Worm (Caenorhabditis elegans) whole organism, L4 larva: Measurements from ENCODE around the gene clec-212.
"Not testable (repeated sequence)": the region's sequence is repeated elsewhere in the genome, so short reads cannot be mapped to it uniquely, and the experiment has no call there.

Experiments used
- D1046.2 ChIP-seq: fragments of 200-800 bp; sonication (Bioruptor generic); IDR thresholded peaks from 2 replicates; pipeline ENCODE4 v1.3.6; 2022; ENCODE audit warnings: missing genetic modification characterization, missing compliant biosample characterization
- F26F4.8 ChIP-seq: fragments of 200-800 bp; sonication (Bioruptor generic); conservative IDR thresholded peaks from 2 replicates; pipeline ENCODE4 v1.3.6; 2022; ENCODE audit warnings: missing genetic modification characterization, missing compliant biosample characterization
- F44E2.7 ChIP-seq: fragments of 200-800 bp; sonication (Bioruptor generic); IDR thresholded peaks from 2 replicates; pipeline ENCODE4 v2.1.2; 2022; ENCODE audit warnings: missing genetic modification characterization, missing compliant biosample characterization
- Y105C5A.15 ChIP-seq: fragments of 200-800 bp; sonication (Bioruptor generic); IDR thresholded peaks from 2 replicates; pipeline ENCODE4 v1.3.6; 2022; ENCODE audit warnings: missing genetic modification characterization, missing compliant biosample characterization
- Y48G9A.11 ChIP-seq: fragments of 200-800 bp; sonication (Bioruptor generic); IDR thresholded peaks from 2 replicates; pipeline ENCODE4 v1.3.6; 2022; ENCODE audit warnings: missing genetic modification reagents, missing genetic modification characterization, missing compliant biosample characterization
- Y75B8A.6 ChIP-seq: fragments of 200-800 bp; sonication (Bioruptor generic); IDR thresholded peaks from 2 replicates; pipeline ENCODE4 v1.3.6; 2022; ENCODE audit warnings: missing genetic modification reagents, missing genetic modification characterization, missing compliant biosample characterization
- ZK337.2 ChIP-seq: fragments of 200-800 bp; sonication (Bioruptor generic); IDR thresholded peaks from 2 replicates; pipeline ENCODE4 v1.3.6; 2022; ENCODE audit warnings: missing genetic modification reagents, missing genetic modification characterization, missing compliant biosample characterization
- aha-1 ChIP-seq: fragments of 150-350 bp; peaks from one replicate; lab custom pipeline; 2014; ENCODE audit warnings: missing biosample characterization, missing genetic modification characterization
- arid-1 ChIP-seq: fragments of 200-800 bp; sonication (Bioruptor generic); conservative IDR thresholded peaks from 2 replicates; pipeline ENCODE4 v1.3.6; 2022; ENCODE audit warnings: missing genetic modification reagents, missing genetic modification characterization, missing compliant biosample characterization
- attf-4 ChIP-seq: sonication (generic microtip); optimal IDR thresholded peaks from 3 replicates; lab custom pipeline; 2017; ENCODE audit warnings: missing biosample characterization, missing genetic modification characterization
- ceh-20 ChIP-seq: fragments of 200-800 bp; sonication (Bioruptor generic); IDR thresholded peaks from 2 replicates; pipeline ENCODE4 v1.3.6; 2022; ENCODE audit warnings: missing genetic modification reagents, missing genetic modification characterization, missing compliant biosample characterization
- ceh-44 ChIP-seq: fragments of 200-800 bp; sonication (Bioruptor generic); IDR thresholded peaks from 2 replicates; pipeline ENCODE4 v1.3.6; 2022; ENCODE audit warnings: missing genetic modification reagents, missing genetic modification characterization, missing compliant biosample characterization
- dmd-8 ChIP-seq: fragments of 200-800 bp; sonication (Bioruptor generic); IDR thresholded peaks from 2 replicates; pipeline ENCODE4 v1.3.6; 2022; ENCODE audit warnings: missing genetic modification characterization, missing compliant biosample characterization
- dmd-9 ChIP-seq: fragments of 200-800 bp; sonication (Bioruptor generic); IDR thresholded peaks from 2 replicates; pipeline ENCODE4 v1.3.6; 2022; ENCODE audit warnings: missing genetic modification reagents, missing genetic modification characterization, missing compliant biosample characterization
- egl-27 ChIP-seq: sonication (generic microtip); optimal IDR thresholded peaks from 3 replicates; lab custom pipeline; 2017; ENCODE audit warnings: missing biosample characterization, missing genetic modification reagents, missing genetic modification characterization
- egl-43 ChIP-seq: fragments of 200-800 bp; sonication (Bioruptor generic); IDR thresholded peaks from 2 replicates; pipeline ENCODE4 v1.3.6; 2022; ENCODE audit warnings: missing genetic modification reagents, missing genetic modification characterization, missing compliant biosample characterization
- hif-1 ChIP-seq, 2 experiments: sonication (generic microtip); optimal IDR thresholded peaks; 2 replicates each; lab custom pipeline; 2016 to 2017; ENCODE audit warnings: missing compliant biosample characterization in 2 of 2, missing genetic modification characterization in 2 of 2, missing genetic modification reagents in 2 of 2, missing genotype in 2 of 2, mild to moderate bottlenecking in 1 of 2
- lim-7 ChIP-seq: fragments of 200-800 bp; sonication (Bioruptor generic); IDR thresholded peaks from 2 replicates; pipeline ENCODE4 v1.3.6; 2022; ENCODE audit warnings: missing genetic modification characterization, missing compliant biosample characterization
- lin-1 ChIP-seq: fragments of 200-800 bp; sonication (Bioruptor generic); IDR thresholded peaks from 2 replicates; pipeline ENCODE4 v1.3.6; 2022; ENCODE audit warnings: missing genetic modification reagents, missing genetic modification characterization, missing compliant biosample characterization
- lin-29 ChIP-seq: fragments of 200-800 bp; sonication (Bioruptor generic); IDR thresholded peaks from 2 replicates; pipeline ENCODE4 v1.3.6; 2022; ENCODE audit warnings: missing genetic modification reagents, missing genetic modification characterization, missing compliant biosample characterization
- lir-3 ChIP-seq: sonication (generic microtip); optimal IDR thresholded peaks from 2 replicates; lab custom pipeline; 2016; ENCODE audit warnings: mild to moderate bottlenecking, missing genetic modification characterization, missing compliant biosample characterization
- madf-5 ChIP-seq, 2 experiments: fragments of 200-800 bp; sonication (Bioruptor generic); IDR thresholded peaks; 2 replicates each; pipeline ENCODE4 v1.3.6; 2022; ENCODE audit warnings: missing compliant biosample characterization in 2 of 2, missing genetic modification characterization in 2 of 2
- madf-9 ChIP-seq: fragments of 200-800 bp; sonication (Bioruptor generic); conservative IDR thresholded peaks from 2 replicates; pipeline ENCODE4 v1.3.6; 2022; ENCODE audit warnings: missing genetic modification reagents, missing genetic modification characterization, missing compliant biosample characterization
- mdt-29 ChIP-seq: fragments of 200-800 bp; sonication (Bioruptor generic); IDR thresholded peaks from 2 replicates; pipeline ENCODE4 v1.3.6; 2022; ENCODE audit warnings: missing genetic modification reagents, missing genetic modification characterization, missing compliant biosample characterization
- mep-1 ChIP-seq: fragments of 150-350 bp; sonication (generic microtip); optimal IDR thresholded peaks from 3 replicates; lab custom pipeline; 2014; ENCODE audit warnings: missing biosample characterization, missing genetic modification characterization
- mxl-2 ChIP-seq: fragments of 200-800 bp; sonication (Bioruptor generic); conservative IDR thresholded peaks from 2 replicates; pipeline ENCODE4 v1.3.6; 2022; ENCODE audit warnings: missing genetic modification reagents, missing genetic modification characterization, missing compliant biosample characterization
- nhr-237 ChIP-seq: sonication (generic microtip); optimal IDR thresholded peaks from 2 replicates; lab custom pipeline; 2017; ENCODE audit warnings: missing biosample characterization, missing genetic modification characterization
- nhr-41 ChIP-seq: fragments of 200-800 bp; sonication (Bioruptor generic); IDR thresholded peaks from 2 replicates; pipeline ENCODE4 v1.3.6; 2022; ENCODE audit warnings: missing genetic modification reagents, missing genetic modification characterization, missing compliant biosample characterization
- nhr-42 ChIP-seq: fragments of 200-800 bp; sonication (Bioruptor generic); IDR thresholded peaks from 2 replicates; pipeline ENCODE4 v1.3.6; 2022; ENCODE audit warnings: missing genetic modification characterization, missing compliant biosample characterization
- nhr-76 ChIP-seq: fragments of 150-350 bp; optimal IDR thresholded peaks from 2 replicates; lab custom pipeline; 2014; ENCODE audit warnings: missing biosample characterization, missing genetic modification characterization
- pha-4 ChIP-seq, 2 experiments: fragments of 150-350 bp in 1 of 2; fragments of 200-800 bp in 1 of 2; sonication (Bioruptor generic) in 1 of 2; IDR thresholded peaks in 1 of 2; optimal IDR thresholded peaks in 1 of 2; 2 replicates each; pipeline versions ENCODE4 v1.3.6 to Lab custom; 2014 to 2022; ENCODE audit warnings: missing genetic modification characterization in 2 of 2, missing genetic modification reagents in 2 of 2, missing biosample characterization in 1 of 2, missing compliant biosample characterization in 1 of 2
- php-3 ChIP-seq: fragments of 200-800 bp; sonication (Bioruptor generic); IDR thresholded peaks from 2 replicates; pipeline ENCODE4 v1.3.6; 2022; ENCODE audit warnings: missing genetic modification reagents, missing genetic modification characterization, missing compliant biosample characterization
- snpc-1.2 ChIP-seq: fragments of 200-800 bp; sonication (Bioruptor generic); IDR thresholded peaks from 2 replicates; pipeline ENCODE4 v1.3.6; 2022; ENCODE audit warnings: missing genetic modification reagents, missing genetic modification characterization, missing compliant biosample characterization
- spr-3 ChIP-seq: fragments of 200-800 bp; sonication (Bioruptor generic); optimal IDR thresholded peaks from 2 replicates; lab custom pipeline; 2018; ENCODE audit warnings: mild to moderate bottlenecking, missing genetic modification characterization, missing compliant biosample characterization
- tra-1 ChIP-seq: fragments of 200-800 bp; sonication (Bioruptor generic); IDR thresholded peaks from 2 replicates; pipeline ENCODE4 v1.3.6; 2022; ENCODE audit warnings: missing genetic modification reagents, missing genetic modification characterization, missing compliant biosample characterization
- vab-7 ChIP-seq: fragments of 200-800 bp; sonication (Bioruptor generic); IDR thresholded peaks from 2 replicates; pipeline ENCODE4 v1.3.6; 2022; ENCODE audit warnings: missing genetic modification reagents, missing genetic modification characterization, missing compliant biosample characterization

Gene clec-212

ce11 chrV:7553873-7554362 is 16.3 kb downstream of the clec-212 start, which contains the start of gene ttr-10 (continued):
- TF ChIP-seq ceh-20 (GFP tag; lab: Robert Waterston, UW), result no peak
- TF ChIP-seq aha-1 (tag; lab: Kevin White, UChicago), result peak; percentile 1
- TF ChIP-seq spr-3 (GFP tag; lab: Kevin White, UChicago), result no peak

DNA sequence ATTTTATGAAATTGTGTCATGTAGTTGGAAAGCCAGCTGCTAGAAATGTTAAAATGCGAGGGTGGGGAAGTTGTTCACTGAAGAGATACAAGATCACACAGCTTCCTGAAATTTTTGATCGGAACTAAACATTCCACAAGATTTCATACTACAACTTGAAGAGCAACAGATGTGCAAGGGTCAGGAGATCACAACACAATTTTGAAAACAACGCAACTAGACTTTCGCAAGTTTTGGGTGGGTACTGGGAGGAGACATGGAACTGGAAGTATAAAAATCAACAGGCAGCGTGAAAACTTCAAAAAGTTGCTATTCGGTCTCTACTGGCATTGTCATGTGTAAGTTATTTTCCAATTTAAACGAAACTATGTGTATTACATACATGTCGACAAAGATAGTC is 18.4 kb downstream of the clec-212 start, which contains the start of gene F19F10.3:
Gene F19F10.3 (plus strand): TSS at position 301 of the 400 bp plus-strand sequence.
- TF ChIP-seq nhr-237 (no peak), attf-4 (no peak), arid-1 (GFP tag; lab: Robert Waterston, UW) (no peak), lin-29 (no peak), mep-1 (no peak), nhr-76 (no peak), egl-43 (no peak), hif-1 (tag; optimal IDR thresholded peaks at IDR 0.05; lab: Kevin White, UChicago) (no peak), egl-27 (tag; lab: Kevin White, UChicago) (no peak)

DNA sequence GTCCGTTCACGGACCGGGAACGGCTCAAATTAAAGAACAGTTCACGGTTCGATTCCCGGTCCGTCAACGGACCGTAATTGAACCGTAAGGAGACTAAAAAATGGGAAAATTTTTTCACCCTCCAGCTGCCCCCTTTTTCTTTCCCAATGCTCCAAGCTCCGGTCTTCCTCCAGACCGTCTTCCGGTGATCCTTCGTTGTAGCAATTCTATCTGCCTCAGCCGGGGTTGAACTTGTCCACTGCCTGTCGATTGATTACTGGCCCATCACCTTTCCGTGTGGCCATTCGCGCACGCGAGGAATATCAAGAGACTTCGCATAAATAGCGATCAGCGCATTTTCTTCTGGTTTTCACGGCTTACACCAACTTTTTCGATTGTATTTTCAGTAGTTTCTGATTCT is 21.7 kb downstream of the clec-212 start:
- 0 out of 2 replicates have a peak, but pooled peaks have one; percentile 18 for TF ChIP-seq mxl-2 (GFP tag; lab: Robert Waterston, UW)
- TF ChIP-seq snpc-1.2 (GFP tag; lab: Robert Waterston, UW), result peak; percentile 91
- TF ChIP-seq madf-9 (GFP tag; lab: Robert Waterston, UW), result peak; percentile 74
- TF ChIP-seq Y75B8A.6 (GFP tag; lab: Robert Waterston, UW), result 0 out of 2 replicates have a peak, but pooled peaks have one; percentile 10
- TF ChIP-seq lir-3 (tag; lab: Kevin White, UChicago), result peak; percentile 0
- TF ChIP-seq F44E2.7 (GFP tag; lab: Robert Waterston, UW), result peak; percentile 79
- TF ChIP-seq arid-1 (GFP tag; lab: Robert Waterston, UW), result peak; percentile 85
- peak; percentile 73 for TF ChIP-seq ZK337.2 (GFP tag; lab: Robert Waterston, UW)
- TF ChIP-seq php-3 (GFP tag; lab: Robert Waterston, UW), result 0 out of 2 replicates have a peak, but pooled peaks have one; percentile 39
- peak; percentile 71; the same call in 1 of the 2 replicates for TF ChIP-seq mdt-29 (GFP tag; lab: Robert Waterston, UW)
- TF ChIP-seq D1046.2 (GFP tag; lab: Robert Waterston, UW), result peak; percentile 81; the same call in 1 of the 2 replicates
- peak; percentile 78 for TF ChIP-seq pha-4 (GFP tag; IDR thresholded peaks at IDR 0.05; lab: Robert Waterston, UW)
- not testable (repeated sequence) for TF ChIP-seq pha-4 (tag; optimal IDR thresholded peaks at IDR 0.05; lab: Kevin White, UChicago)
- TF ChIP-seq Y105C5A.15 (GFP tag; lab: Robert Waterston, UW), result peak; percentile 87
- peak; percentile 66; the same call in 1 of the 2 replicates for TF ChIP-seq tra-1 (GFP tag; lab: Robert Waterston, UW)
- peak; percentile 73; the same call in 1 of the 2 replicates for TF ChIP-seq nhr-41 (GFP tag; lab: Robert Waterston, UW)
- peak; percentile 85 for TF ChIP-seq lin-1 (GFP tag; lab: Robert Waterston, UW)
- TF ChIP-seq Y48G9A.11 (GFP tag; lab: Robert Waterston, UW), result peak; percentile 78; the same call in 1 of the 2 replicates
- peak; percentile 85 for TF ChIP-seq vab-7 (GFP tag; lab: Robert Waterston, UW)
- 0 out of 2 replicates have a peak, but pooled peaks have one; percentile 59 for TF ChIP-seq ceh-20 (GFP tag; lab: Robert Waterston, UW)
- TF ChIP-seq madf-5 (GFP tag; IDR thresholded peaks at IDR 0.05; lab: Robert Waterston, UW), result peak in 1 of 2 experiments; percentile 76; a peak in 1 of 4 replicates
- TF ChIP-seq ceh-44 (GFP tag; lab: Robert Waterston, UW), result peak; percentile 86
- TF ChIP-seq lim-7, result peak; percentile 90
- TF ChIP-seq dmd-8 (GFP tag; lab: Robert Waterston, UW), result peak; percentile 95
- peak; percentile 76 for TF ChIP-seq dmd-9
- TF ChIP-seq nhr-42 (GFP tag; lab: Robert Waterston, UW), result peak; percentile 62; the same call in 1 of the 2 replicates
- peak; percentile 95 for TF ChIP-seq F26F4.8 (GFP tag; lab: Robert Waterston, UW)
